Worm (Caenorhabditis elegans) whole organism, L4 larva: ENCODE results near the gene fln-1.

Source experiments
- ZK546.5 ChIP-seq, 2 experiments: sonication (generic microtip); optimal IDR thresholded peaks; 2 replicates each; lab custom pipeline; 2017; ENCODE audit warnings: missing biosample characterization in 2 of 2, missing genetic modification characterization in 2 of 2
- ama-1 ChIP-seq: fragments of 150-350 bp; optimal IDR thresholded peaks from 2 replicates; lab custom pipeline; 2014; ENCODE audit warnings: inconsistent platforms, mixed read lengths

ce11 chrIV:338192-338831 lies 37.5 kb downstream of the fln-1 start:
- TF ChIP-seq ama-1 (lab: Kevin White, UChicago), result no peak
- no peak for TF ChIP-seq ZK546.5 (tag; optimal IDR thresholded peaks at IDR 0.05; lab: Kevin White, UChicago)
